Fruit fly (Drosophila melanogaster): ENCODE measurements around the gene CG14518.

Gene CG14518

dm6 chr3R:29033909-29034629 is 9.3 kb downstream of the CG14518 start, which contains the start of the genes beta4GalNAcTB and Cpsf100 (continued):
- TF ChIP-seq CG10267 (tag; optimal IDR thresholded peaks at IDR 0.05), result peak; percentile 56
- no peak for TF ChIP-seq MESR4 (GFP tag; optimal IDR thresholded peaks at IDR 0.05)
- peak; percentile 80 for TF ChIP-seq Ptx1 (GFP tag; IDR thresholded peaks at IDR 0.05)
- TF ChIP-seq Ravus (GFP tag; IDR thresholded peaks at IDR 0.05), result no peak
- TF ChIP-seq Hr39 (optimal IDR thresholded peaks at IDR 0.05), result no peak
- TF ChIP-seq E2f1 (GFP tag; IDR thresholded peaks at IDR 0.05), result peak; percentile 64
- peak; percentile 87 for TF ChIP-seq slbo (GFP tag; IDR thresholded peaks at IDR 0.05)
- no peak for TF ChIP-seq D (optimal IDR thresholded peaks at IDR 0.05)
- peak; percentile 70 for TF ChIP-seq D (GFP tag; optimal IDR thresholded peaks at IDR 0.05)
- peak; percentile 63 for TF ChIP-seq H2.0 (GFP tag; IDR thresholded peaks at IDR 0.05)
- TF ChIP-seq Fer3 (tag; optimal IDR thresholded peaks at IDR 0.05), result peak; percentile 53
- TF ChIP-seq NC2α (GFP tag; optimal IDR thresholded peaks at IDR 0.05), result peak; percentile 7
- peak; percentile 82 for TF ChIP-seq Xbp1 (GFP tag; optimal IDR thresholded peaks at IDR 0.05)
- TF ChIP-seq CG1832 (GFP tag; optimal IDR thresholded peaks at IDR 0.05), result no peak
- TF ChIP-seq bsh (GFP tag; optimal IDR thresholded peaks at IDR 0.05), result peak in 1 of 2 experiments; percentile 48
- TF ChIP-seq ase (GFP tag; IDR thresholded peaks at IDR 0.05), result peak; percentile 54; the same call in 1 of the 3 replicates
- peak; percentile 64 for TF ChIP-seq CG30431 (GFP tag; optimal IDR thresholded peaks at IDR 0.05)
- TF ChIP-seq fd3F (GFP tag; optimal IDR thresholded peaks at IDR 0.05), result peak; percentile 52
- TF ChIP-seq CG7271 (tag; optimal IDR thresholded peaks at IDR 0.05), result peak; percentile 17
- TF ChIP-seq Opbp (GFP tag; IDR thresholded peaks at IDR 0.05; ENCODE audit: partially characterized antibody), result no peak
- TF ChIP-seq CG17385 (GFP tag; optimal IDR thresholded peaks at IDR 0.05), result peak; percentile 69
- TF ChIP-seq zen (tag; optimal IDR thresholded peaks at IDR 0.05), result peak; percentile 56
- peak; percentile 84 for TF ChIP-seq CG16815 (GFP tag; optimal IDR thresholded peaks at IDR 0.05)
- peak; percentile 48 for TF ChIP-seq Rx (GFP tag; IDR thresholded peaks at IDR 0.05)
- peak; percentile 38 for TF ChIP-seq CG2116 (GFP tag; optimal IDR thresholded peaks at IDR 0.05)
- peak; percentile 55 for TF ChIP-seq Mes4 (GFP tag; optimal IDR thresholded peaks at IDR 0.05)
- TF ChIP-seq CG6683 (GFP tag; optimal IDR thresholded peaks at IDR 0.05), result peak; percentile 25
- peak; percentile 34; the same call in 1 of the 2 replicates for TF ChIP-seq CG1024 (GFP tag; IDR thresholded peaks at IDR 0.05)
- peak; percentile 66 for TF ChIP-seq CG10543 (GFP tag; optimal IDR thresholded peaks at IDR 0.05)
- TF ChIP-seq Sin3A (optimal IDR thresholded peaks at IDR 0.05), result no peak
- no peak for TF ChIP-seq D19A (tag; optimal IDR thresholded peaks at IDR 0.05)
- peak; percentile 40 for TF ChIP-seq chn (GFP tag; optimal IDR thresholded peaks at IDR 0.05)
- peak; percentile 74 for TF ChIP-seq CG18599 (GFP tag; optimal IDR thresholded peaks at IDR 0.05)
- peak; percentile 78 for TF ChIP-seq CG6689 (GFP tag; IDR thresholded peaks at IDR 0.05)
- peak; percentile 48 for TF ChIP-seq Bdp1 (GFP tag; optimal IDR thresholded peaks at IDR 0.05)
- peak; percentile 71 for TF ChIP-seq CG13424 (tag; optimal IDR thresholded peaks at IDR 0.05)
- TF ChIP-seq sens-2 (GFP tag; IDR thresholded peaks at IDR 0.05), result no peak
- TF ChIP-seq NfI (GFP tag; optimal IDR thresholded peaks at IDR 0.05), result peak; percentile 62
- peak; percentile 65 for TF ChIP-seq Nf-YC (tag; optimal IDR thresholded peaks at IDR 0.05)
- peak; percentile 18; the same call in 1 of the 3 replicates for TF ChIP-seq CG14050 (GFP tag; IDR thresholded peaks at IDR 0.05)
- TF ChIP-seq ewg (GFP tag; optimal IDR thresholded peaks at IDR 0.05), result peak; percentile 37
- TF ChIP-seq CG4328 (GFP tag; optimal IDR thresholded peaks at IDR 0.05), result peak; percentile 32
- TF ChIP-seq CG3726 (GFP tag; IDR thresholded peaks at IDR 0.05), result peak; percentile 9; the same call in 1 of the 3 replicates
- peak; percentile 89 for TF ChIP-seq Med (GFP tag)
- TF ChIP-seq Lhr (GFP tag; optimal IDR thresholded peaks at IDR 0.05), result peak; percentile 11
- peak; percentile 31 for TF ChIP-seq Fer2 (tag; optimal IDR thresholded peaks at IDR 0.05)
- TF ChIP-seq bcd (GFP tag; optimal IDR thresholded peaks at IDR 0.05), result peak; percentile 79
- peak; percentile 27 for TF ChIP-seq stwl (tag; optimal IDR thresholded peaks at IDR 0.05)
- peak; percentile 69 for TF ChIP-seq sug (tag; optimal IDR thresholded peaks at IDR 0.05)
- TF ChIP-seq CG11456 (GFP tag; IDR thresholded peaks at IDR 0.05), result peak; percentile 68; the same call in 2 of the 3 replicates

Data from whole organism, embryonic.